Fruit fly (Drosophila melanogaster) whole organism, prepupa: Measurements from ENCODE around the gene CG14624.

ENCODE experiments used
- Blimp-1 ChIP-seq: fragments of 200-800 bp; sonication (Bioruptor generic); optimal IDR thresholded peaks from 3 replicates; lab custom pipeline; 2017; ENCODE audit warnings: missing biosample characterization, missing genetic modification characterization, mild to moderate bottlenecking, moderate library complexity, missing genetic modification reagents
- CG11294 ChIP-seq: fragments of 200-800 bp; sonication (Bioruptor generic); IDR thresholded peaks from 2 replicates; pipeline ENCODE4 v1.3.6; 2022; ENCODE audit warnings: missing biosample characterization, missing genetic modification characterization
- CG6808 ChIP-seq: fragments of 200-800 bp; sonication (Bioruptor generic); optimal IDR thresholded peaks from 3 replicates; lab custom pipeline; 2017; ENCODE audit warnings: missing biosample characterization, missing genetic modification characterization, mild to moderate bottlenecking, moderate library complexity, missing genetic modification reagents
- OdsH ChIP-seq: fragments of 200-800 bp; sonication (Bioruptor generic); optimal IDR thresholded peaks from 3 replicates; lab custom pipeline; 2016; ENCODE audit warnings: missing biosample characterization, missing genetic modification characterization

DNA sequence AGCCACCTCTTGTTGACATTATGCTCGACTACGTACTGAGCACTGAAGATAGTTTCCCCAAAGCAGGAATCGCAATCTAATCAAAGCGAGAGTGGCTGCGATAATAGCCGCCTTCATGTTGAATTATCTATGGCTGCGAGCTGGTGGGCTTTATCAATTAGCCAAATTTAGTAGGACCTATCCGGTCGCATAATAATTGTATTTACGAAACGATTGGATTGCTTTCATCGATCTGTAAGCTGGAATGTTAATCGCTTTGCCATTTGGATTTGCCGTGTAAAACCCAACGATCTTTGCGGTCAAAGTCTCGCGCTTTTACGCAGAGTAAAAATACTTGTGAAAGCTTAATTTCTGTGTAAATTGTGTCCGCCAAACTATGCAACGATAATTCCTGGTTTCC lies 30.5 kb upstream of the CG14624 start, which contains the start of gene CG11384:
- TF ChIP-seq CG6808 (GFP tag; lab: Kevin White, UChicago) (no peak), Blimp-1 (GFP tag; lab: Kevin White, UChicago) (no peak), OdsH (no peak), CG11294 (no peak)
